Worm (Caenorhabditis elegans) whole organism, young adult: ENCODE measurements around the gene epic-2.

Source experiments
- B0019.2 ChIP-seq: fragments of 200-800 bp; sonication (Bioruptor generic); conservative IDR thresholded peaks from 2 replicates; pipeline ENCODE4 v1.3.6; 2022; ENCODE audit warnings: missing genetic modification reagents, missing genetic modification characterization, missing compliant biosample characterization
- B0261.1 ChIP-seq: sonication (generic microtip); optimal IDR thresholded peaks from 2 replicates; lab custom pipeline; 2016; ENCODE audit warnings: mild to moderate bottlenecking, missing genetic modification characterization, moderate library complexity, missing compliant biosample characterization
- C06A6.2 ChIP-seq: fragments of 200-800 bp; sonication (Bioruptor generic); conservative IDR thresholded peaks from 2 replicates; pipeline ENCODE4 v1.3.6; 2022; ENCODE audit warnings: missing genetic modification characterization, missing compliant biosample characterization
- C17E4.6 ChIP-seq: fragments of 200-800 bp; sonication (Bioruptor generic); IDR thresholded peaks from 2 replicates; pipeline ENCODE4 v1.3.6; 2022; ENCODE audit warnings: missing genetic modification reagents, missing genetic modification characterization, missing compliant biosample characterization
- D2030.7 ChIP-seq: fragments of 200-800 bp; sonication (Bioruptor generic); IDR thresholded peaks from 2 replicates; pipeline ENCODE4 v1.3.6; 2022; ENCODE audit warnings: missing genetic modification reagents, missing genetic modification characterization, missing compliant biosample characterization
- F23B12.7 ChIP-seq: sonication (generic microtip); optimal IDR thresholded peaks from 2 replicates; lab custom pipeline; 2017; ENCODE audit warnings: missing genetic modification characterization, mild to moderate bottlenecking, missing compliant biosample characterization, antibody characterized with exemption, moderate library complexity; ENCODE audit not compliant: insufficient read depth
- F39B2.1 ChIP-seq: fragments of 200-800 bp; sonication (Bioruptor generic); IDR thresholded peaks from 2 replicates; pipeline ENCODE4 v1.3.6; 2022; ENCODE audit warnings: missing genetic modification reagents, missing genetic modification characterization, missing compliant biosample characterization
- F57C9.4 ChIP-seq: sonication (generic microtip); optimal IDR thresholded peaks from 2 replicates; lab custom pipeline; 2017; ENCODE audit warnings: mild to moderate bottlenecking, missing genetic modification characterization, missing compliant biosample characterization
- K11D2.4 ChIP-seq: fragments of 200-800 bp; sonication (Bioruptor generic); IDR thresholded peaks from 2 replicates; pipeline ENCODE4 v1.3.6; 2022; ENCODE audit warnings: missing genetic modification reagents, missing genetic modification characterization, missing compliant biosample characterization
- T07F8.4 ChIP-seq: sonication (generic microtip); optimal IDR thresholded peaks from 2 replicates; lab custom pipeline; 2016; ENCODE audit warnings: mild to moderate bottlenecking, missing genetic modification characterization, moderate library complexity, missing compliant biosample characterization
- Y56A3A.18 ChIP-seq: fragments of 200-800 bp; sonication (Bioruptor generic); IDR thresholded peaks from 2 replicates; pipeline ENCODE4 v1.3.6; 2022; ENCODE audit warnings: missing genetic modification reagents, missing genetic modification characterization, missing compliant biosample characterization
- akir-1 ChIP-seq: fragments of 200-800 bp; sonication (Bioruptor generic); optimal IDR thresholded peaks from 2 replicates; lab custom pipeline; 2018; ENCODE audit warnings: mild to moderate bottlenecking, missing genetic modification characterization, moderate library complexity, missing compliant biosample characterization
- atf-7 ChIP-seq: sonication (generic microtip); optimal IDR thresholded peaks from 2 replicates; lab custom pipeline; 2017; ENCODE audit warnings: mild to moderate bottlenecking, missing genetic modification characterization, missing compliant biosample characterization
- attf-3 ChIP-seq: fragments of 200-800 bp; sonication (Bioruptor generic); conservative IDR thresholded peaks from 2 replicates; pipeline ENCODE4 v1.3.6; 2022; ENCODE audit warnings: missing genetic modification reagents, missing genetic modification characterization, missing compliant biosample characterization
- attf-5 ChIP-seq: fragments of 200-800 bp; sonication (Bioruptor generic); optimal IDR thresholded peaks from 2 replicates; lab custom pipeline; 2018; ENCODE audit warnings: mild to moderate bottlenecking, missing genetic modification characterization, missing compliant biosample characterization
- attf-6 ChIP-seq: fragments of 200-800 bp; sonication (Bioruptor generic); IDR thresholded peaks from 2 replicates; pipeline ENCODE4 v1.3.6; 2022; ENCODE audit warnings: missing genetic modification reagents, missing genetic modification characterization, missing compliant biosample characterization
- bed-2 ChIP-seq: fragments of 200-800 bp; sonication (Bioruptor generic); IDR thresholded peaks from 2 replicates; pipeline ENCODE4 v1.3.6; 2022; ENCODE audit warnings: missing genetic modification reagents, missing genetic modification characterization, missing compliant biosample characterization
- cebp-2 ChIP-seq: fragments of 200-800 bp; sonication (Bioruptor generic); IDR thresholded peaks from 2 replicates; pipeline ENCODE4 v1.3.6; 2022; ENCODE audit warnings: missing genetic modification characterization, missing compliant biosample characterization
- ceh-58 ChIP-seq: fragments of 200-800 bp; sonication (Bioruptor generic); IDR thresholded peaks from 2 replicates; pipeline ENCODE4 v1.3.6; 2022; ENCODE audit warnings: missing genetic modification characterization, missing compliant biosample characterization
- ceh-79 ChIP-seq: sonication (generic microtip); optimal IDR thresholded peaks from 2 replicates; lab custom pipeline; 2017; ENCODE audit warnings: mild to moderate bottlenecking, missing genetic modification characterization, missing compliant biosample characterization
- chd-7 ChIP-seq: sonication (generic microtip); optimal IDR thresholded peaks from 2 replicates; lab custom pipeline; 2016; ENCODE audit warnings: mild to moderate bottlenecking, missing genetic modification characterization, moderate library complexity, missing compliant biosample characterization
- dpff-1 ChIP-seq: sonication (generic microtip); optimal IDR thresholded peaks from 2 replicates; lab custom pipeline; 2017; ENCODE audit warnings: mild to moderate bottlenecking, missing genetic modification characterization, missing compliant biosample characterization
- dpl-1 ChIP-seq: fragments of 150-350 bp; optimal IDR thresholded peaks from 2 replicates; lab custom pipeline; 2014; ENCODE audit warnings: missing biosample characterization, missing genetic modification reagents, missing genetic modification characterization
- ekl-4 ChIP-seq: fragments of 200-800 bp; sonication (Bioruptor generic); IDR thresholded peaks from 2 replicates; pipeline ENCODE4 v1.3.6; 2022; ENCODE audit warnings: missing genetic modification reagents, missing genetic modification characterization, missing compliant biosample characterization
- fkh-3 ChIP-seq: sonication (generic microtip); optimal IDR thresholded peaks from 2 replicates; lab custom pipeline; 2016; ENCODE audit warnings: mild to moderate bottlenecking, missing genetic modification characterization, missing compliant biosample characterization
- gei-17 ChIP-seq: fragments of 200-800 bp; sonication (Bioruptor generic); optimal IDR thresholded peaks from 2 replicates; lab custom pipeline; 2018; ENCODE audit warnings: mild to moderate bottlenecking, missing genetic modification characterization, missing compliant biosample characterization
- hlh-26 ChIP-seq: fragments of 200-800 bp; sonication (Bioruptor generic); conservative IDR thresholded peaks from 2 replicates; pipeline ENCODE4 v1.3.6; 2022; ENCODE audit warnings: missing genetic modification reagents, missing genetic modification characterization, missing compliant biosample characterization
- hsf-1 ChIP-seq: fragments of 200-800 bp; sonication (Bioruptor generic); IDR thresholded peaks from 2 replicates; pipeline ENCODE4 v1.3.6; 2022; ENCODE audit warnings: missing genetic modification reagents, missing genetic modification characterization, missing compliant biosample characterization
- lag-1 ChIP-seq: fragments of 200-800 bp; sonication (Bioruptor generic); IDR thresholded peaks from 2 replicates; pipeline ENCODE4 v1.3.6; 2022; ENCODE audit warnings: missing genetic modification reagents, missing genetic modification characterization, missing compliant biosample characterization
- let-526 ChIP-seq: fragments of 200-800 bp; sonication (Bioruptor generic); IDR thresholded peaks from 2 replicates; pipeline ENCODE4 v1.3.6; 2022; ENCODE audit warnings: missing genetic modification reagents, missing genetic modification characterization, missing compliant biosample characterization
- let-607 ChIP-seq, 2 experiments: fragments of 200-800 bp in 1 of 2; sonication (Bioruptor generic) in 1 of 2; sonication (generic microtip) in 1 of 2; optimal IDR thresholded peaks; 2 replicates each; lab custom pipeline; 2016 to 2018; ENCODE audit warnings: mild to moderate bottlenecking in 2 of 2, missing compliant biosample characterization in 2 of 2, missing genetic modification characterization in 2 of 2, moderate library complexity in 2 of 2, missing genotype in 1 of 2
- lin-26 ChIP-seq: fragments of 200-800 bp; sonication (Bioruptor generic); IDR thresholded peaks from 2 replicates; pipeline ENCODE4 v1.3.6; 2022; ENCODE audit warnings: missing genetic modification reagents, missing genetic modification characterization, missing compliant biosample characterization
- lir-1 ChIP-seq: fragments of 200-800 bp; sonication (Bioruptor generic); conservative IDR thresholded peaks from 2 replicates; pipeline ENCODE4 v1.3.6; 2022; ENCODE audit warnings: missing genetic modification reagents, missing genetic modification characterization, missing compliant biosample characterization
- madf-3 ChIP-seq: fragments of 200-800 bp; sonication (Bioruptor generic); IDR thresholded peaks from 2 replicates; pipeline ENCODE4 v1.3.6; 2022; ENCODE audit warnings: missing genetic modification reagents, missing genetic modification characterization, missing compliant biosample characterization
- madf-6 ChIP-seq: fragments of 200-800 bp; sonication (Bioruptor generic); IDR thresholded peaks from 2 replicates; pipeline ENCODE4 v1.3.6; 2022; ENCODE audit warnings: missing genetic modification reagents, missing genetic modification characterization, missing compliant biosample characterization
- nfya-2 ChIP-seq: fragments of 200-800 bp; sonication (Bioruptor generic); IDR thresholded peaks from 2 replicates; pipeline ENCODE4 v1.3.6; 2022; ENCODE audit warnings: missing genetic modification reagents, missing genetic modification characterization, missing compliant biosample characterization
- nfyb-1 ChIP-seq: fragments of 200-800 bp; sonication (Bioruptor generic); IDR thresholded peaks from 2 replicates; pipeline ENCODE4 v1.3.6; 2022; ENCODE audit warnings: missing genetic modification reagents, missing genetic modification characterization, missing compliant biosample characterization
- rcor-1 ChIP-seq: fragments of 200-800 bp; sonication (Bioruptor generic); IDR thresholded peaks from 2 replicates; pipeline ENCODE4 v1.3.6; 2022; ENCODE audit warnings: missing genetic modification reagents, missing genetic modification characterization, missing compliant biosample characterization
- sea-2 ChIP-seq: fragments of 200-800 bp; sonication (Bioruptor generic); IDR thresholded peaks from 2 replicates; pipeline ENCODE4 v1.3.6; 2022; ENCODE audit warnings: missing genetic modification characterization, missing compliant biosample characterization
- snpc-1.3 ChIP-seq: sonication (generic microtip); optimal IDR thresholded peaks from 2 replicates; lab custom pipeline; 2017; ENCODE audit warnings: missing genetic modification characterization, mild to moderate bottlenecking, missing compliant biosample characterization, antibody characterized with exemption, moderate library complexity, missing genotype, missing genetic modification reagents; ENCODE audit not compliant: insufficient read depth
- snpc-3.4 ChIP-seq: sonication (generic microtip); optimal IDR thresholded peaks from 2 replicates; lab custom pipeline; 2017; ENCODE audit warnings: missing genetic modification characterization, mild to moderate bottlenecking, missing compliant biosample characterization, antibody characterized with exemption, moderate library complexity, missing genotype, missing genetic modification reagents
- xnd-1 ChIP-seq: sonication (generic microtip); optimal IDR thresholded peaks from 2 replicates; lab custom pipeline; 2016; ENCODE audit warnings: missing genotype, missing genetic modification reagents, missing genetic modification characterization, missing compliant biosample characterization
- ztf-6 ChIP-seq: fragments of 200-800 bp; sonication (Bioruptor generic); IDR thresholded peaks from 2 replicates; pipeline ENCODE4 v1.3.6; 2022; ENCODE audit warnings: missing genetic modification reagents, missing genetic modification characterization, missing compliant biosample characterization

epic-2 gene

DNA sequence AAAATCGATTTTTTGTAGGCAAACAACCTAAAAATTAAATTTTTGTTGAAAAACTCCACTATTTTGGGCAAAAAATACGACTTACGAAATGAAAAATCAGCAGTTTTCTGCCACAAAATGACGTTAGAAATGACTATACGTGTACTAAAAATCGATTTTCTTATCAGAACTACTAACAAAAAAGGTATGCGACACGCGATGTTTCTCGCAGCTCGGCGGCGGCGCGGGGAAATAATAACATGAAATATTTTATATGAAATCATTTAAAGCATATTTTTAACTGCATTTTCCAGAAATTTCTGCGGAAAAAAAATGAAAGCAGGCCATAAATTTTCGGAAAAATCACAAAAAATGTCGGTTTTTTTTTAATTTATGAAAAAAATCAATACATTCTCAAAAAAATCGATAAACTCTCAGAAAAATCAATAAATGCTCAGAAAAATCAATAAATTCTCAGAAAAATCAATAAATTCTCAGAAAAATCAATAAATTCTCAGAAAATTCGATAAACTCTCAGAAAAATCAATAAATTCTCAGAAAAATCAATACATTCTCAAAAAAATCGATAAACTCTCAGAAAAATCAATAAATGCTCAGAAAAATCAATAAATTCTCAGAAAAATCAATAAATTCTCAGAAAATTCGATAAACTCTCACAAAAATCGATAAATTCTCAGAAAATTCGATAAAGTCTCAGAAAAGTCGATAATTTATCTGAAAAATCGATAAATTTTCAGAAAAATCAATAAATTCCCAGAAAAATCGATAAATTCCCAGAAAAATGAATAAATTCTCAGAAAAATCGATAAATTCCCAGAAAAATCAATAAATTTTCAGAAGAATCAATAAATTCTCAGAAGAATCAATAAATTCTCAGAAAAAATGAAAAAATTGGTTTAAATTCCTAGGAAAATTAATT is 19.8 kb downstream of the epic-2 start, which contains the start of gene ptpn-22:
Gene ptpn-22, minus strand, starts transcription at position 158 of the 919 bp plus-strand sequence.
- TF ChIP-seq ztf-6 (GFP tag; lab: Robert Waterston, UW) (no peak), let-607 (tag; optimal IDR thresholded peaks at IDR 0.05; lab: Kevin White, UChicago) (peak; percentile 55 to 56)

ce11 chrIV:1745453-1746051 is 25.0 kb downstream of the epic-2 start, which contains the start of the genes Y41D4A.6 and Y41D4A.4:
Gene Y41D4A.6 (minus strand): TSS chrIV:1745503.
Gene Y41D4A.4 (plus strand): TSS chrIV:1746001.
- TF ChIP-seq cebp-2 (GFP tag; lab: Robert Waterston, UW) (no peak), sea-2 (GFP tag; lab: Robert Waterston, UW) (no peak), hlh-26 (GFP tag; lab: Robert Waterston, UW) (no peak), madf-6 (peak; percentile 53), gei-17 (GFP tag; lab: Kevin White, UChicago) (no peak), snpc-1.3 (tag; lab: Kevin White, UChicago) (peak; percentile 25), madf-3 (GFP tag; lab: Robert Waterston, UW) (peak; percentile 72; the same call in 1 of the 2 replicates), fkh-3 (tag; lab: Kevin White, UChicago) (no peak), ekl-4 (0 out of 2 replicates have a peak, but pooled peaks have one; percentile 48), B0019.2 (GFP tag; lab: Robert Waterston, UW) (peak; percentile 77), F39B2.1 (no peak), attf-5 (GFP tag; lab: Kevin White, UChicago) (peak; percentile 91), Y56A3A.18 (GFP tag; lab: Robert Waterston, UW) (no peak), lag-1 (no peak), hsf-1 (GFP tag; lab: Robert Waterston, UW) (peak; percentile 52; the same call in 1 of the 2 replicates), rcor-1 (GFP tag; lab: Robert Waterston, UW) (peak; percentile 76), T07F8.4 (tag; lab: Kevin White, UChicago) (peak; percentile 57), snpc-3.4 (tag; lab: Kevin White, UChicago) (peak; percentile 67), dpff-1 (tag; lab: Kevin White, UChicago) (no peak), nfya-2 (no peak), ceh-79 (no peak), ceh-58 (GFP tag; lab: Robert Waterston, UW) (no peak), atf-7 (tag; lab: Kevin White, UChicago) (no peak), B0261.1 (tag; lab: Kevin White, UChicago) (peak; percentile 3), let-526 (peak; percentile 82), C17E4.6 (GFP tag; lab: Robert Waterston, UW) (0 out of 2 replicates have a peak, but pooled peaks have one; percentile 52), dpl-1 (GFP tag; lab: Kevin White, UChicago) (no peak), D2030.7 (GFP tag; lab: Robert Waterston, UW) (peak; percentile 89), lin-26 (GFP tag; lab: Robert Waterston, UW) (no peak), attf-6 (no peak; the same call in 1 of the 2 replicates), chd-7 (tag; lab: Kevin White, UChicago) (no peak), F57C9.4 (tag; lab: Kevin White, UChicago) (no peak), K11D2.4 (GFP tag; lab: Robert Waterston, UW) (0 out of 2 replicates have a peak, but pooled peaks have one; percentile 26), akir-1 (GFP tag; lab: Kevin White, UChicago) (no peak), C06A6.2 (GFP tag; lab: Robert Waterston, UW) (no peak), xnd-1 (no peak), F23B12.7 (tag; lab: Kevin White, UChicago) (peak; percentile 64), bed-2 (peak; percentile 43; the same call in 1 of the 2 replicates), nfyb-1 (GFP tag; lab: Robert Waterston, UW) (0 out of 2 replicates have a peak, but pooled peaks have one; percentile 51), attf-3 (GFP tag; lab: Robert Waterston, UW) (peak; percentile 76), lir-1 (peak; percentile 56; the same call in 1 of the 2 replicates)
